Worm (Caenorhabditis elegans) whole organism, early embryonic: ENCODE measurements around the gene F31E9.3.

Experiments used
- B0310.2 ChIP-seq: sonication (generic microtip); optimal IDR thresholded peaks from 2 replicates; lab custom pipeline; 2016; ENCODE audit warnings: mild to moderate bottlenecking, missing genetic modification characterization, missing compliant biosample characterization
- F13C5.2 ChIP-seq: sonication (generic microtip); optimal IDR thresholded peaks from 2 replicates; lab custom pipeline; 2017; ENCODE audit warnings: mild to moderate bottlenecking, missing genetic modification characterization, inconsistent platforms, missing compliant biosample characterization
- aly-1 ChIP-seq: sonication (generic microtip); optimal IDR thresholded peaks from 2 replicates; lab custom pipeline; 2016; ENCODE audit warnings: missing genetic modification characterization, missing compliant biosample characterization
- ama-1 ChIP-seq: fragments of 150-350 bp; optimal IDR thresholded peaks from 2 replicates; lab custom pipeline; 2014
- ceh-13 ChIP-seq: fragments of 200-800 bp; sonication (Bioruptor generic); optimal IDR thresholded peaks from 2 replicates; lab custom pipeline; 2018; ENCODE audit warnings: mild to moderate bottlenecking, missing genetic modification characterization, missing compliant biosample characterization
- ceh-36 ChIP-seq: sonication (generic microtip); optimal IDR thresholded peaks from 2 replicates; lab custom pipeline; 2016; ENCODE audit warnings: missing genetic modification characterization, inconsistent platforms, missing compliant biosample characterization
- ets-7 ChIP-seq: sonication (generic microtip); optimal IDR thresholded peaks from 2 replicates; lab custom pipeline; 2016; ENCODE audit warnings: missing genotype, missing genetic modification characterization, missing compliant biosample characterization
- flt-1 ChIP-seq: fragments of 200-800 bp; sonication (Bioruptor generic); IDR thresholded peaks from 2 replicates; pipeline ENCODE4 v1.3.6; 2022; ENCODE audit warnings: missing genetic modification characterization, missing compliant biosample characterization
- hmbx-1 ChIP-seq: sonication (generic microtip); optimal IDR thresholded peaks from 2 replicates; lab custom pipeline; 2016; ENCODE audit warnings: mild to moderate bottlenecking, missing genetic modification characterization, missing compliant biosample characterization
- hmg-4 ChIP-seq: fragments of 200-800 bp; sonication (Bioruptor generic); optimal IDR thresholded peaks from 2 replicates; lab custom pipeline; 2018; ENCODE audit warnings: mild to moderate bottlenecking, missing genetic modification characterization, missing compliant biosample characterization
- hnd-1 ChIP-seq: sonication (generic microtip); optimal IDR thresholded peaks from 2 replicates; lab custom pipeline; 2016; ENCODE audit warnings: missing genetic modification characterization, missing compliant biosample characterization
- pes-1 ChIP-seq: fragments of 200-800 bp; sonication (Bioruptor generic); IDR thresholded peaks from 2 replicates; pipeline ENCODE4 v1.3.6; 2022; ENCODE audit warnings: missing genetic modification reagents, missing genetic modification characterization, missing compliant biosample characterization
- scrt-1 ChIP-seq: fragments of 200-800 bp; sonication (Bioruptor generic); IDR thresholded peaks from 2 replicates; pipeline ENCODE4 v1.3.6; 2022; ENCODE audit warnings: missing genetic modification characterization, missing compliant biosample characterization
- sea-1 ChIP-seq: fragments of 200-800 bp; sonication (Bioruptor generic); conservative IDR thresholded peaks from 2 replicates; pipeline ENCODE4 v1.3.6; 2022; ENCODE audit warnings: missing genetic modification characterization, missing compliant biosample characterization
- tbx-11 ChIP-seq: fragments of 200-800 bp; sonication (Bioruptor generic); IDR thresholded peaks from 2 replicates; pipeline ENCODE4 v1.3.6; 2022; ENCODE audit warnings: missing genetic modification characterization, missing compliant biosample characterization
- tbx-37 ChIP-seq: fragments of 200-800 bp; sonication (Bioruptor generic); conservative IDR thresholded peaks from 2 replicates; pipeline ENCODE4 v1.3.6; 2022; ENCODE audit warnings: missing genetic modification reagents, missing genetic modification characterization, missing compliant biosample characterization
- tra-4 ChIP-seq: sonication (generic microtip); optimal IDR thresholded peaks from 2 replicates; lab custom pipeline; 2017; ENCODE audit warnings: missing genetic modification characterization, missing compliant biosample characterization

Gene F31E9.3

ce11 chrV:17322397-17322909 lies at the start of gene F31E9.3:
Gene F31E9.3, plus strand, starts transcription at chrV:17322590.
- no peak for TF ChIP-seq hmg-4 (GFP tag; lab: Kevin White, UChicago)
- TF ChIP-seq pes-1, result no peak
- TF ChIP-seq sea-1, result no peak

- TF ChIP-seq F13C5.2 (tag; lab: Kevin White, UChicago) (no peak), hmg-4 (GFP tag; lab: Kevin White, UChicago) (no peak), ets-7 (no peak)
These were observed 49.1 kb upstream of the F31E9.3 start, which contains the start of gene K10G4.10 for ce11 chrV:17273249-17273648. Gene K10G4.10, plus strand, starts transcription at chrV:17273549.

- TF ChIP-seq tbx-37, result no peak
- no peak for TF ChIP-seq scrt-1
- TF ChIP-seq tra-4 (tag; lab: Kevin White, UChicago), result no peak
These were observed 38.2 kb upstream of the F31E9.3 start for ce11 chrV:17284159-17284558.

- TF ChIP-seq hnd-1 (tag; lab: Kevin White, UChicago) (no peak), pes-1 (no peak), B0310.2 (tag; lab: Kevin White, UChicago) (no peak), tbx-37 (no peak), flt-1 (no peak), F13C5.2 (tag; lab: Kevin White, UChicago) (no peak), ets-7 (no peak), tra-4 (tag; lab: Kevin White, UChicago) (no peak), aly-1 (tag; lab: Kevin White, UChicago) (no peak), hmbx-1 (tag; lab: Kevin White, UChicago) (no peak), sea-1 (no peak), ceh-36 (tag; lab: Kevin White, UChicago) (no peak), ceh-13 (GFP tag; lab: Kevin White, UChicago) (no peak), tbx-11 (no peak), ama-1 (lab: Kevin White, UChicago) (no peak), hmg-4 (GFP tag; lab: Kevin White, UChicago) (no peak), scrt-1 (no peak)
These were observed 29.6 kb upstream of the F31E9.3 start for ce11 chrV:17292740-17293139.

- TF ChIP-seq B0310.2 (tag; lab: Kevin White, UChicago) (no peak), sea-1 (no peak), tbx-37 (no peak), ama-1 (lab: Kevin White, UChicago) (no peak), hnd-1 (tag; lab: Kevin White, UChicago) (no peak), tbx-11 (no peak), F13C5.2 (tag; lab: Kevin White, UChicago) (no peak), pes-1 (no peak), scrt-1 (no peak), hmg-4 (GFP tag; lab: Kevin White, UChicago) (no peak), flt-1 (no peak), ceh-13 (GFP tag; lab: Kevin White, UChicago) (no peak), aly-1 (tag; lab: Kevin White, UChicago) (no peak), tra-4 (tag; lab: Kevin White, UChicago) (no peak), hmbx-1 (tag; lab: Kevin White, UChicago) (no peak), ceh-36 (tag; lab: Kevin White, UChicago) (no peak), ets-7 (no peak)
These were observed 25.9 kb upstream of the F31E9.3 start for ce11 chrV:17296443-17296842.

- no peak for TF ChIP-seq ets-7
- no peak for TF ChIP-seq sea-1
- TF ChIP-seq tra-4 (tag; lab: Kevin White, UChicago), result no peak
- no peak for TF ChIP-seq ama-1 (lab: Kevin White, UChicago)
- no peak for TF ChIP-seq flt-1
- no peak for TF ChIP-seq ceh-36 (tag; lab: Kevin White, UChicago)
- no peak for TF ChIP-seq hmg-4 (GFP tag; lab: Kevin White, UChicago)
- no peak for TF ChIP-seq scrt-1
- no peak for TF ChIP-seq aly-1 (tag; lab: Kevin White, UChicago)
- no peak for TF ChIP-seq hnd-1 (tag; lab: Kevin White, UChicago)
- no peak for TF ChIP-seq tbx-37
- no peak for TF ChIP-seq F13C5.2 (tag; lab: Kevin White, UChicago)
These were observed 23.7 kb upstream of the F31E9.3 start for ce11 chrV:17298657-17299056.

- TF ChIP-seq hnd-1 (tag; lab: Kevin White, UChicago) (no peak), ceh-36 (tag; lab: Kevin White, UChicago) (no peak), flt-1 (no peak), F13C5.2 (tag; lab: Kevin White, UChicago) (no peak), ets-7 (no peak), hmbx-1 (tag; lab: Kevin White, UChicago) (no peak), ceh-13 (GFP tag; lab: Kevin White, UChicago) (no peak), scrt-1 (no peak), ama-1 (lab: Kevin White, UChicago) (no peak), aly-1 (tag; lab: Kevin White, UChicago) (no peak), B0310.2 (tag; lab: Kevin White, UChicago) (no peak), tbx-11 (no peak), hmg-4 (GFP tag; lab: Kevin White, UChicago) (no peak), pes-1 (no peak), tbx-37 (no peak), sea-1 (no peak)
These were observed 21.0 kb upstream of the F31E9.3 start, which contains the start of gene K10G4.5 for ce11 chrV:17301375-17301774. Gene K10G4.5, minus strand, starts transcription at chrV:17301475.

- TF ChIP-seq ama-1 (lab: Kevin White, UChicago), result no peak
- TF ChIP-seq aly-1 (tag; lab: Kevin White, UChicago), result no peak
- TF ChIP-seq sea-1, result no peak
- TF ChIP-seq hnd-1 (tag; lab: Kevin White, UChicago), result no peak
- no peak for TF ChIP-seq flt-1
- TF ChIP-seq scrt-1, result no peak
- no peak for TF ChIP-seq ets-7
- TF ChIP-seq hmbx-1 (tag; lab: Kevin White, UChicago), result no peak
- no peak for TF ChIP-seq ceh-13 (GFP tag; lab: Kevin White, UChicago)
- no peak for TF ChIP-seq tbx-11
- TF ChIP-seq ceh-36 (tag; lab: Kevin White, UChicago), result no peak
- no peak for TF ChIP-seq F13C5.2 (tag; lab: Kevin White, UChicago)
- TF ChIP-seq tra-4 (tag; lab: Kevin White, UChicago), result no peak
- TF ChIP-seq tbx-37, result no peak
- no peak for TF ChIP-seq hmg-4 (GFP tag; lab: Kevin White, UChicago)
These were observed 19.6 kb upstream of the F31E9.3 start, which contains the start of gene sri-70 for ce11 chrV:17302754-17303153. Gene sri-70, plus strand, starts transcription at chrV:17303054.
